Worm (Caenorhabditis elegans) whole organism, young adult: ENCODE results near the gene srx-48.

Source experiments
- B0019.2 ChIP-seq: fragments of 200-800 bp; sonication (Bioruptor generic); conservative IDR thresholded peaks from 2 replicates; pipeline ENCODE4 v1.3.6; 2022; ENCODE audit warnings: missing genetic modification reagents, missing genetic modification characterization, missing compliant biosample characterization
- B0336.3 ChIP-seq: fragments of 200-800 bp; sonication (Bioruptor generic); IDR thresholded peaks from 2 replicates; pipeline ENCODE4 v1.3.6; 2022; ENCODE audit warnings: missing genetic modification characterization, missing compliant biosample characterization
- F33H1.4 ChIP-seq: fragments of 200-800 bp; sonication (Bioruptor generic); IDR thresholded peaks from 2 replicates; pipeline ENCODE4 v1.3.6; 2022; ENCODE audit warnings: missing genetic modification reagents, missing genetic modification characterization, missing compliant biosample characterization
- F37B4.10 ChIP-seq: fragments of 200-800 bp; sonication (Bioruptor generic); IDR thresholded peaks from 2 replicates; pipeline ENCODE4 v1.3.6; 2022; ENCODE audit warnings: missing genetic modification characterization, missing compliant biosample characterization
- Y79H2A.3 ChIP-seq: fragments of 200-800 bp; sonication (Bioruptor generic); conservative IDR thresholded peaks from 2 replicates; pipeline ENCODE4 v1.3.6; 2022; ENCODE audit warnings: missing genetic modification reagents, missing genetic modification characterization, missing compliant biosample characterization
- atf-7 ChIP-seq: sonication (generic microtip); optimal IDR thresholded peaks from 2 replicates; lab custom pipeline; 2017; ENCODE audit warnings: mild to moderate bottlenecking, missing genetic modification characterization, missing compliant biosample characterization
- athp-1 ChIP-seq: sonication (generic microtip); optimal IDR thresholded peaks from 2 replicates; lab custom pipeline; 2017; ENCODE audit warnings: mild to moderate bottlenecking, missing genetic modification characterization, missing compliant biosample characterization
- attf-3 ChIP-seq: fragments of 200-800 bp; sonication (Bioruptor generic); conservative IDR thresholded peaks from 2 replicates; pipeline ENCODE4 v1.3.6; 2022; ENCODE audit warnings: missing genetic modification reagents, missing genetic modification characterization, missing compliant biosample characterization
- attf-5 ChIP-seq: fragments of 200-800 bp; sonication (Bioruptor generic); optimal IDR thresholded peaks from 2 replicates; lab custom pipeline; 2018; ENCODE audit warnings: mild to moderate bottlenecking, missing genetic modification characterization, missing compliant biosample characterization
- ceh-100 ChIP-seq: fragments of 200-800 bp; sonication (Bioruptor generic); IDR thresholded peaks from 2 replicates; pipeline ENCODE4 v1.3.6; 2022; ENCODE audit warnings: missing genetic modification reagents, missing genetic modification characterization, missing compliant biosample characterization
- ceh-27 ChIP-seq: fragments of 200-800 bp; sonication (Bioruptor generic); optimal IDR thresholded peaks from 2 replicates; lab custom pipeline; 2018; ENCODE audit warnings: mild to moderate bottlenecking, missing genetic modification characterization, moderate library complexity, missing compliant biosample characterization
- ceh-40 ChIP-seq: fragments of 200-800 bp; sonication (Bioruptor generic); IDR thresholded peaks from 2 replicates; pipeline ENCODE4 v1.3.6; 2022; ENCODE audit warnings: missing genetic modification characterization, missing compliant biosample characterization
- dox-1 ChIP-seq: fragments of 200-800 bp; sonication (Bioruptor generic); IDR thresholded peaks from 2 replicates; pipeline ENCODE4 v1.3.6; 2022; ENCODE audit warnings: missing genetic modification reagents, missing genetic modification characterization, missing compliant biosample characterization
- dpff-1 ChIP-seq: sonication (generic microtip); optimal IDR thresholded peaks from 2 replicates; lab custom pipeline; 2017; ENCODE audit warnings: mild to moderate bottlenecking, missing genetic modification characterization, missing compliant biosample characterization
- egl-18 ChIP-seq: fragments of 200-800 bp; sonication (Bioruptor generic); IDR thresholded peaks from 2 replicates; pipeline ENCODE4 v1.3.6; 2022; ENCODE audit warnings: missing genetic modification reagents, missing genetic modification characterization, missing compliant biosample characterization
- egl-44 ChIP-seq: fragments of 200-800 bp; sonication (Bioruptor generic); IDR thresholded peaks from 2 replicates; pipeline ENCODE4 v1.3.6; 2022; ENCODE audit warnings: missing genetic modification reagents, missing genetic modification characterization, missing compliant biosample characterization
- egrh-3 ChIP-seq: fragments of 200-800 bp; sonication (Bioruptor generic); IDR thresholded peaks from 2 replicates; pipeline ENCODE4 v1.3.6; 2022; ENCODE audit warnings: missing genetic modification reagents, missing genetic modification characterization, missing compliant biosample characterization
- ekl-4 ChIP-seq: fragments of 200-800 bp; sonication (Bioruptor generic); IDR thresholded peaks from 2 replicates; pipeline ENCODE4 v1.3.6; 2022; ENCODE audit warnings: missing genetic modification reagents, missing genetic modification characterization, missing compliant biosample characterization
- ets-4 ChIP-seq: fragments of 200-800 bp; sonication (Bioruptor generic); optimal IDR thresholded peaks from 2 replicates; lab custom pipeline; 2018; ENCODE audit warnings: mild to moderate bottlenecking, missing genetic modification characterization, missing compliant biosample characterization
- hsf-1 ChIP-seq: fragments of 200-800 bp; sonication (Bioruptor generic); IDR thresholded peaks from 2 replicates; pipeline ENCODE4 v1.3.6; 2022; ENCODE audit warnings: missing genetic modification reagents, missing genetic modification characterization, missing compliant biosample characterization
- madf-10 ChIP-seq: sonication (generic microtip); optimal IDR thresholded peaks from 2 replicates; lab custom pipeline; 2016; ENCODE audit warnings: mild to moderate bottlenecking, missing genetic modification characterization, missing compliant biosample characterization
- madf-6 ChIP-seq: fragments of 200-800 bp; sonication (Bioruptor generic); IDR thresholded peaks from 2 replicates; pipeline ENCODE4 v1.3.6; 2022; ENCODE audit warnings: missing genetic modification reagents, missing genetic modification characterization, missing compliant biosample characterization
- mel-28 ChIP-seq: sonication (generic microtip); optimal IDR thresholded peaks from 2 replicates; lab custom pipeline; 2016; ENCODE audit warnings: borderline replicate concordance, mild to moderate bottlenecking, missing genetic modification characterization, missing compliant biosample characterization
- mxl-1 ChIP-seq: sonication (generic microtip); optimal IDR thresholded peaks from 2 replicates; lab custom pipeline; 2016; ENCODE audit warnings: missing genetic modification characterization, missing compliant biosample characterization
- nhr-179 ChIP-seq: sonication (generic microtip); optimal IDR thresholded peaks from 2 replicates; lab custom pipeline; 2016; ENCODE audit warnings: mild to moderate bottlenecking, missing genetic modification characterization, missing compliant biosample characterization
- nhr-80 ChIP-seq: sonication (generic microtip); optimal IDR thresholded peaks from 2 replicates; lab custom pipeline; 2016; ENCODE audit warnings: missing genetic modification characterization, missing compliant biosample characterization
- nhr-90 ChIP-seq: sonication (generic microtip); optimal IDR thresholded peaks from 2 replicates; lab custom pipeline; 2016; ENCODE audit warnings: missing genotype, mild to moderate bottlenecking, missing genetic modification characterization, missing compliant biosample characterization
- pbrm-1 ChIP-seq: fragments of 200-800 bp; sonication (Bioruptor generic); IDR thresholded peaks from 2 replicates; pipeline ENCODE4 v1.3.6; 2022; ENCODE audit warnings: missing genetic modification reagents, missing genetic modification characterization, missing compliant biosample characterization
- pha-4 ChIP-seq: fragments of 150-350 bp; sonication (generic microtip); optimal IDR thresholded peaks from 2 replicates; lab custom pipeline; 2014; ENCODE audit warnings: missing biosample characterization, missing genetic modification reagents, missing genetic modification characterization
- repo-1 ChIP-seq: sonication (generic microtip); optimal IDR thresholded peaks from 2 replicates; lab custom pipeline; 2017; ENCODE audit warnings: mild to moderate bottlenecking, missing genetic modification characterization, missing compliant biosample characterization
- snpc-1.3 ChIP-seq: sonication (generic microtip); optimal IDR thresholded peaks from 2 replicates; lab custom pipeline; 2017; ENCODE audit warnings: missing genetic modification characterization, mild to moderate bottlenecking, missing compliant biosample characterization, antibody characterized with exemption, moderate library complexity, missing genotype, missing genetic modification reagents; ENCODE audit not compliant: insufficient read depth
- snpc-3.4 ChIP-seq: sonication (generic microtip); optimal IDR thresholded peaks from 2 replicates; lab custom pipeline; 2017; ENCODE audit warnings: missing genetic modification characterization, mild to moderate bottlenecking, missing compliant biosample characterization, antibody characterized with exemption, moderate library complexity, missing genotype, missing genetic modification reagents
- somi-1 ChIP-seq: fragments of 200-800 bp; sonication (Bioruptor generic); optimal IDR thresholded peaks from 2 replicates; lab custom pipeline; 2018; ENCODE audit warnings: mild to moderate bottlenecking, missing genetic modification characterization, missing compliant biosample characterization
- tbx-9 ChIP-seq: sonication (generic microtip); optimal IDR thresholded peaks from 2 replicates; lab custom pipeline; 2016; ENCODE audit warnings: borderline replicate concordance, missing genetic modification characterization, inconsistent platforms, missing compliant biosample characterization
- unc-130 ChIP-seq: sonication (generic microtip); optimal IDR thresholded peaks from 2 replicates; lab custom pipeline; 2016; ENCODE audit warnings: missing genetic modification reagents, missing genetic modification characterization, missing compliant biosample characterization
- unc-62 ChIP-seq: fragments of 150-350 bp; optimal IDR thresholded peaks from 2 replicates; lab custom pipeline; 2014; ENCODE audit warnings: missing biosample characterization, missing genetic modification reagents, missing genetic modification characterization
- xnd-1 ChIP-seq: sonication (generic microtip); optimal IDR thresholded peaks from 2 replicates; lab custom pipeline; 2016; ENCODE audit warnings: missing genotype, missing genetic modification reagents, missing genetic modification characterization, missing compliant biosample characterization
- zfh-2 ChIP-seq: fragments of 200-800 bp; sonication (Bioruptor generic); conservative IDR thresholded peaks from 2 replicates; pipeline ENCODE4 v1.3.6; 2022; ENCODE audit warnings: missing genetic modification reagents, missing genetic modification characterization, missing compliant biosample characterization
- ztf-22 ChIP-seq: fragments of 200-800 bp; sonication (Bioruptor generic); optimal IDR thresholded peaks from 2 replicates; lab custom pipeline; 2018; ENCODE audit warnings: mild to moderate bottlenecking, missing genetic modification characterization, moderate library complexity, missing compliant biosample characterization

The srx-48 gene

ce11 chrV:15298597-15298996 lies 4.9 kb downstream of the srx-48 start, which contains the start of gene cpr-3:
Gene cpr-3, minus strand, starts transcription at chrV:15298700.
- no peak for TF ChIP-seq egrh-3 (GFP tag; lab: Robert Waterston, UW)
- TF ChIP-seq nhr-80 (tag; lab: Kevin White, UChicago): peak; percentile 97
- peak; percentile 24 for TF ChIP-seq madf-10
- no peak for TF ChIP-seq snpc-3.4 (tag; lab: Kevin White, UChicago)
- peak; percentile 23 for TF ChIP-seq pha-4 (tag; lab: Kevin White, UChicago)
- peak; percentile 69 for TF ChIP-seq atf-7 (tag; lab: Kevin White, UChicago)
- TF ChIP-seq dpff-1: no peak
- TF ChIP-seq ztf-22 (GFP tag; lab: Kevin White, UChicago): peak; percentile 88
- TF ChIP-seq ets-4 (GFP tag; lab: Kevin White, UChicago): peak; percentile 83

ce11 chrV:15295436-15295835 lies 8.1 kb downstream of the srx-48 start:
- TF ChIP-seq egl-44 (GFP tag; lab: Robert Waterston, UW) (peak; percentile 29; the same call in 1 of the 2 replicates), ceh-100 (peak; percentile 53), madf-6 (GFP tag; lab: Robert Waterston, UW) (peak; percentile 50), hsf-1 (GFP tag; lab: Robert Waterston, UW) (peak; percentile 96), dox-1 (peak; percentile 77), ceh-40 (GFP tag; lab: Robert Waterston, UW) (peak; percentile 63; the same call in 1 of the 2 replicates), egrh-3 (GFP tag; lab: Robert Waterston, UW) (0 out of 2 replicates have a peak, but pooled peaks have one; percentile 19)

- no peak for TF ChIP-seq nhr-179 (tag; lab: Kevin White, UChicago)
- no peak for TF ChIP-seq B0019.2
- TF ChIP-seq unc-62: no peak
- no peak for TF ChIP-seq ceh-27 (GFP tag; lab: Kevin White, UChicago)
- TF ChIP-seq mxl-1 (tag; lab: Kevin White, UChicago): no peak
- TF ChIP-seq unc-130 (GFP tag; lab: Kevin White, UChicago): no peak
- no peak for TF ChIP-seq attf-3
- TF ChIP-seq F33H1.4 (GFP tag; lab: Robert Waterston, UW): no peak
- no peak for TF ChIP-seq athp-1 (tag; lab: Kevin White, UChicago)
- no peak for TF ChIP-seq xnd-1 (tag; lab: Kevin White, UChicago)
- no peak for TF ChIP-seq dox-1
- no peak for TF ChIP-seq snpc-1.3 (tag; lab: Kevin White, UChicago)
- no peak for TF ChIP-seq B0336.3 (GFP tag; lab: Robert Waterston, UW)
- no peak for TF ChIP-seq egl-18
- no peak for TF ChIP-seq attf-5 (GFP tag; lab: Kevin White, UChicago)
- TF ChIP-seq madf-6 (GFP tag; lab: Robert Waterston, UW): no peak
- no peak for TF ChIP-seq repo-1
- no peak for TF ChIP-seq somi-1 (GFP tag; lab: Kevin White, UChicago)
- TF ChIP-seq, all 124 proteins: peak for 0
Observed at ce11 chrV:15293865-15294264, 9.7 kb downstream of the srx-48 start, which contains the start of gene str-96. Gene str-96, minus strand, starts transcription at chrV:15293965.

ce11 chrV:15290995-15291394 lies 12.5 kb downstream of the srx-48 start, which contains the start of gene cyp-34A2:
Gene cyp-34A2, minus strand, starts transcription at chrV:15291095.
- no peak for TF ChIP-seq tbx-9 (tag; lab: Kevin White, UChicago)
- TF ChIP-seq egl-44 (GFP tag; lab: Robert Waterston, UW): no peak

ce11 chrV:15287856-15288255 lies 15.7 kb downstream of the srx-48 start, which contains the start of gene cyp-34A1:
Gene cyp-34A1, minus strand, starts transcription at chrV:15287956.
- TF ChIP-seq mel-28 (tag; lab: Kevin White, UChicago) (no peak), egl-44 (GFP tag; lab: Robert Waterston, UW) (no peak), Y79H2A.3 (GFP tag; lab: Robert Waterston, UW) (no peak), nhr-90 (tag; lab: Kevin White, UChicago) (no peak), ekl-4 (GFP tag; lab: Robert Waterston, UW) (no peak), F37B4.10 (no peak), attf-3 (no peak), zfh-2 (GFP tag; lab: Robert Waterston, UW) (no peak), pbrm-1 (GFP tag; lab: Robert Waterston, UW) (no peak), ets-4 (GFP tag; lab: Kevin White, UChicago) (no peak), repo-1 (no peak)
